Worm (Caenorhabditis elegans) whole organism, early embryonic: ENCODE measurements around the gene srxa-16.

Experiments used
- aly-1 ChIP-seq: sonication (generic microtip); optimal IDR thresholded peaks from 2 replicates; lab custom pipeline; 2016; ENCODE audit warnings: missing genetic modification characterization, missing compliant biosample characterization
- ama-1 ChIP-seq: fragments of 150-350 bp; optimal IDR thresholded peaks from 2 replicates; lab custom pipeline; 2014
- ceh-36 ChIP-seq: sonication (generic microtip); optimal IDR thresholded peaks from 2 replicates; lab custom pipeline; 2016; ENCODE audit warnings: missing genetic modification characterization, inconsistent platforms, missing compliant biosample characterization
- ets-7 ChIP-seq: sonication (generic microtip); optimal IDR thresholded peaks from 2 replicates; lab custom pipeline; 2016; ENCODE audit warnings: missing genotype, missing genetic modification characterization, missing compliant biosample characterization
- flt-1 ChIP-seq: fragments of 200-800 bp; sonication (Bioruptor generic); IDR thresholded peaks from 2 replicates; pipeline ENCODE4 v1.3.6; 2022; ENCODE audit warnings: missing genetic modification characterization, missing compliant biosample characterization

DNA sequence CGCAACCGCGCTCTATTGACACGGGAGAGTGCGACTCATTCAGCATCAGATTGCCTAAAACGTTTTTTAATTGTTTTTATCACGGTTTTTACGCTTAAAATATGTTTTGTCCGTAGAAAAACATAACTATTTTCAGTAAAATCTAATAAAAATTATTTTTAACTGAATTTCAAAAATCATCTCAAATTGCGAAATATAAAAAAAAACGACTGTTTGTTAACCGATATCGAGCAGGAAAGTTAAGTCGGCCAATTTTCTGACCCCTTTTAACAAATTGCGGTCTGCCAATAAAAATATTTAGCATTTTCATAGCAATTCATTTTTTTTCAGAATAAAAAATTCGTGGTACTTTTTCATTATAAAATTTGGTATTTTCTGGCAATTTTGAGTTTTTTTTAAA lies 6.4 kb upstream of the srxa-16 start:
- TF ChIP-seq ama-1 (no peak), flt-1 (no peak), ets-7 (no peak), ceh-36 (no peak), aly-1 (tag; lab: Kevin White, UChicago) (no peak)
